Worm (Caenorhabditis elegans) whole organism, midembryonic: ENCODE results near the gene F15H10.9.

Experiments used
- ref-1 ChIP-seq: fragments of 200-800 bp; sonication (Bioruptor generic); conservative IDR thresholded peaks from 2 replicates; pipeline ENCODE4 v1.3.6; 2022; ENCODE audit warnings: missing genetic modification reagents, missing genetic modification characterization, missing compliant biosample characterization
- tab-1 ChIP-seq: fragments of 200-800 bp; sonication (Bioruptor generic); IDR thresholded peaks from 2 replicates; pipeline ENCODE4 v1.3.6; 2022; ENCODE audit warnings: missing genetic modification characterization, missing compliant biosample characterization

ce11 chrV:10414610-10415009, at the start of gene F15H10.9:
- TF ChIP-seq tab-1 (GFP tag; lab: Robert Waterston, UW) (no peak), ref-1 (GFP tag; lab: Robert Waterston, UW) (no peak)
